Fruit fly (Drosophila melanogaster) whole organism, embryonic: ENCODE measurements around the gene CG15740.

Experiments used
- Abd-B ChIP-seq: fragments of 200-800 bp; sonication (Bioruptor generic); optimal IDR thresholded peaks from 2 replicates; lab custom pipeline; 2018; ENCODE audit warnings: missing biosample characterization, mild to moderate bottlenecking, missing genetic modification characterization, moderate library complexity
- Atf-2 ChIP-seq: fragments of 200-800 bp; sonication (Bioruptor generic); optimal IDR thresholded peaks from 2 replicates; lab custom pipeline; 2016; ENCODE audit warnings: missing biosample characterization, missing genetic modification characterization
- Awh ChIP-seq: fragments of 200-800 bp; sonication (Bioruptor generic); IDR thresholded peaks from 2 replicates; pipeline ENCODE4, ENCODE4 v1.3.6; 2022; ENCODE audit warnings: missing biosample characterization, missing genetic modification characterization
- BEAF-32 ChIP-seq: fragments of 200-800 bp; sonication (Bioruptor generic); optimal IDR thresholded peaks from 3 replicates; lab custom pipeline; 2017; ENCODE audit warnings: missing biosample characterization, missing genetic modification characterization, mild to moderate bottlenecking, moderate library complexity, missing genetic modification reagents
- CG10431 ChIP-seq: fragments of 200-800 bp; sonication (Bioruptor generic); optimal IDR thresholded peaks from 3 replicates; lab custom pipeline; 2018; ENCODE audit warnings: missing biosample characterization, mild to moderate bottlenecking, missing genetic modification characterization
- CG11398 ChIP-seq: fragments of 200-800 bp; sonication (Bioruptor generic); optimal IDR thresholded peaks from 2 replicates; lab custom pipeline; 2016; ENCODE audit warnings: missing biosample characterization, missing genetic modification characterization
- CG13287 ChIP-seq: fragments of 200-800 bp; sonication (Bioruptor generic); IDR thresholded peaks from 2 replicates; pipeline ENCODE4 v1.3.6; 2022; ENCODE audit warnings: missing biosample characterization, missing genetic modification characterization; ENCODE audit not compliant: partially characterized antibody
- CG14014 ChIP-seq: fragments of 200-800 bp; sonication (Bioruptor generic); IDR thresholded peaks from 2 replicates; pipeline ENCODE4 v1.3.6; 2022; ENCODE audit warnings: missing biosample characterization, missing genetic modification characterization
- CG14710 ChIP-seq: fragments of 200-800 bp; sonication (Bioruptor generic); optimal IDR thresholded peaks from 3 replicates; lab custom pipeline; 2019; ENCODE audit warnings: missing biosample characterization, mild to moderate bottlenecking, missing genetic modification characterization, moderate library complexity
- CG14860 ChIP-seq: fragments of 200-800 bp; sonication (Bioruptor generic); IDR thresholded peaks from 3 replicates; pipeline ENCODE4 v1.3.6; 2022; ENCODE audit warnings: missing biosample characterization, missing genetic modification characterization; ENCODE audit not compliant: partially characterized antibody
- CG1603 ChIP-seq: fragments of 200-800 bp; sonication (Bioruptor generic); optimal IDR thresholded peaks from 2 replicates; lab custom pipeline; 2019; ENCODE audit warnings: missing biosample characterization, mild to moderate bottlenecking, missing genetic modification characterization, moderate library complexity
- CG2120 ChIP-seq: fragments of 200-800 bp; sonication (Bioruptor generic); optimal IDR thresholded peaks from 3 replicates; lab custom pipeline; 2016; ENCODE audit warnings: missing biosample characterization, missing genetic modification characterization
- CG2875 ChIP-seq: fragments of 200-800 bp; sonication (Bioruptor generic); optimal IDR thresholded peaks from 2 replicates; lab custom pipeline; 2017; ENCODE audit warnings: missing biosample characterization, mild to moderate bottlenecking, missing genetic modification characterization, missing genetic modification reagents
- CG33213 ChIP-seq: fragments of 200-800 bp; sonication (Bioruptor generic); optimal IDR thresholded peaks from 3 replicates; lab custom pipeline; 2016; ENCODE audit warnings: missing biosample characterization, missing genetic modification characterization
- CG34376 ChIP-seq: fragments of 200-800 bp; sonication (Bioruptor generic); optimal IDR thresholded peaks from 2 replicates; lab custom pipeline; 2018; ENCODE audit warnings: missing biosample characterization, mild to moderate bottlenecking, missing genetic modification characterization
- CG6175 ChIP-seq: fragments of 200-800 bp; sonication (Bioruptor generic); IDR thresholded peaks from 3 replicates; pipeline ENCODE4 v1.3.6; 2022; ENCODE audit warnings: missing biosample characterization, missing genetic modification characterization
- CG7556 ChIP-seq: fragments of 200-800 bp; sonication (Bioruptor generic); optimal IDR thresholded peaks from 2 replicates; lab custom pipeline; 2017; ENCODE audit warnings: missing biosample characterization, mild to moderate bottlenecking, missing genetic modification characterization
- CG7987 ChIP-seq: fragments of 200-800 bp; sonication (Bioruptor generic); optimal IDR thresholded peaks from 2 replicates; lab custom pipeline; 2018; ENCODE audit warnings: missing biosample characterization, mild to moderate bottlenecking, missing genetic modification characterization, moderate library complexity
- CG9932 ChIP-seq: fragments of 200-800 bp; sonication (Bioruptor generic); IDR thresholded peaks from 2 replicates; pipeline ENCODE4 v1.3.6; 2022; ENCODE audit warnings: missing biosample characterization, missing genetic modification characterization
- CTCF ChIP-seq: fragments of 200-800 bp; sonication (Bioruptor generic); optimal IDR thresholded peaks from 2 replicates; lab custom pipeline; 2017; ENCODE audit warnings: missing biosample characterization, mild to moderate bottlenecking, missing genetic modification characterization, moderate library complexity
- Camta ChIP-seq: fragments of 200-800 bp; sonication (Bioruptor generic); optimal IDR thresholded peaks from 2 replicates; lab custom pipeline; 2016; ENCODE audit warnings: missing biosample characterization, missing genetic modification characterization
- Fer1 ChIP-seq: fragments of 200-800 bp; sonication (Bioruptor generic); optimal IDR thresholded peaks from 2 replicates; lab custom pipeline; 2017; ENCODE audit warnings: missing biosample characterization, mild to moderate bottlenecking, missing genetic modification characterization
- Fer3 ChIP-seq: fragments of 200-800 bp; sonication (Bioruptor generic); optimal IDR thresholded peaks from 2 replicates; lab custom pipeline; 2018; ENCODE audit warnings: missing biosample characterization, mild to moderate bottlenecking, missing genetic modification characterization, moderate library complexity
- HLHmδ ChIP-seq: fragments of 200-800 bp; sonication (Bioruptor generic); optimal IDR thresholded peaks from 2 replicates; lab custom pipeline; 2018; ENCODE audit warnings: missing biosample characterization, mild to moderate bottlenecking, missing genetic modification characterization, moderate library complexity
- Myb ChIP-seq: fragments of 200-800 bp; sonication (Bioruptor generic); optimal IDR thresholded peaks from 2 replicates; lab custom pipeline; 2016; ENCODE audit warnings: missing biosample characterization, missing genetic modification characterization
- NfI ChIP-seq: fragments of 200-800 bp; sonication (Bioruptor generic); optimal IDR thresholded peaks from 3 replicates; lab custom pipeline; 2018; ENCODE audit warnings: missing biosample characterization, mild to moderate bottlenecking, missing genetic modification characterization, moderate library complexity
- Ptx1 ChIP-seq: fragments of 200-800 bp; sonication (Bioruptor generic); IDR thresholded peaks from 2 replicates; pipeline ENCODE4 v1.3.6; 2022; ENCODE audit warnings: missing biosample characterization, missing genetic modification characterization
- Side ChIP-seq: fragments of 200-800 bp; sonication (Bioruptor generic); optimal IDR thresholded peaks from 2 replicates; lab custom pipeline; 2016; ENCODE audit warnings: missing biosample characterization, missing genetic modification characterization
- Sox100B ChIP-seq: fragments of 200-800 bp; sonication (Bioruptor generic); optimal IDR thresholded peaks from 3 replicates; lab custom pipeline; 2018; ENCODE audit warnings: missing biosample characterization, mild to moderate bottlenecking, missing genetic modification characterization
- Sry-β ChIP-seq: fragments of 200-800 bp; sonication (Bioruptor generic); optimal IDR thresholded peaks from 2 replicates; lab custom pipeline; 2018; ENCODE audit warnings: missing biosample characterization, mild to moderate bottlenecking, missing genetic modification characterization, moderate library complexity
- Vsx1 ChIP-seq: fragments of 200-800 bp; sonication (Bioruptor generic); optimal IDR thresholded peaks from 2 replicates; lab custom pipeline; 2017; ENCODE audit warnings: missing biosample characterization, mild to moderate bottlenecking, missing genetic modification characterization, missing genetic modification reagents
- Xbp1 ChIP-seq: fragments of 200-800 bp; sonication (Bioruptor generic); optimal IDR thresholded peaks from 3 replicates; lab custom pipeline; 2016; ENCODE audit warnings: missing biosample characterization, mild to moderate bottlenecking, missing genetic modification characterization
- YL-1 ChIP-seq: fragments of 200-800 bp; sonication (Bioruptor generic); optimal IDR thresholded peaks from 3 replicates; lab custom pipeline; 2017; ENCODE audit warnings: missing biosample characterization, mild to moderate bottlenecking, missing genetic modification characterization
- bbx ChIP-seq: fragments of 200-800 bp; sonication (Bioruptor generic); IDR thresholded peaks from 2 replicates; pipeline ENCODE4 v1.3.6; 2022; ENCODE audit warnings: missing biosample characterization, missing genetic modification characterization; ENCODE audit not compliant: partially characterized antibody
- ci ChIP-seq: fragments of 200-800 bp; sonication (Bioruptor generic); IDR thresholded peaks from 3 replicates; pipeline ENCODE4 v1.3.6; 2022; ENCODE audit warnings: missing biosample characterization, missing genetic modification characterization
- grau ChIP-seq: fragments of 200-800 bp; optimal IDR thresholded peaks from 3 replicates; lab custom pipeline; 2019; ENCODE audit warnings: missing biosample characterization, mild to moderate bottlenecking, missing genetic modification characterization, moderate library complexity
- gt ChIP-seq: fragments of 200-800 bp; sonication (Bioruptor generic); IDR thresholded peaks from 2 replicates; pipeline ENCODE4 v1.3.6; 2022; ENCODE audit warnings: missing biosample characterization, missing genetic modification characterization
- hb ChIP-seq: fragments of 200-800 bp; sonication (Bioruptor generic); IDR thresholded peaks from 3 replicates; pipeline ENCODE4 v1.3.6; 2022; ENCODE audit warnings: missing biosample characterization, missing genetic modification characterization; ENCODE audit not compliant: partially characterized antibody
- lmd ChIP-seq: fragments of 200-800 bp; sonication (Bioruptor generic); IDR thresholded peaks from 2 replicates; pipeline ENCODE4 v1.3.6; 2022; ENCODE audit warnings: missing biosample characterization, missing genetic modification characterization
- lov ChIP-seq, 2 experiments: fragments of 200-800 bp in 1 of 2; fragments of >200 bp in 1 of 2; sonication (Bioruptor generic) in 1 of 2; IDR thresholded peaks in 1 of 2; optimal IDR thresholded peaks in 1 of 2; 2 replicates in 1 of 2; 3 replicates in 1 of 2; pipeline versions ENCODE4 v1.3.6 to Lab custom; 2017 to 2022; ENCODE audit warnings: missing biosample characterization in 1 of 2, missing genetic modification characterization in 1 of 2
- nerfin-2 ChIP-seq: fragments of 200-800 bp; sonication (Bioruptor generic); IDR thresholded peaks from 2 replicates; pipeline ENCODE4 v1.3.6; 2022; ENCODE audit warnings: missing biosample characterization, missing genetic modification characterization; ENCODE audit not compliant: partially characterized antibody
- nmo ChIP-seq: fragments of 200-800 bp; sonication (Bioruptor generic); optimal IDR thresholded peaks from 2 replicates; lab custom pipeline; 2018; ENCODE audit warnings: missing biosample characterization, mild to moderate bottlenecking, missing genetic modification characterization, moderate library complexity
- onecut ChIP-seq: fragments of 200-800 bp; sonication (Bioruptor generic); IDR thresholded peaks from 2 replicates; pipeline ENCODE4 v1.3.6; 2022; ENCODE audit warnings: missing biosample characterization, missing genetic modification characterization
- salm ChIP-seq: fragments of 200-800 bp; sonication (Bioruptor generic); optimal IDR thresholded peaks from 2 replicates; lab custom pipeline; 2018; ENCODE audit warnings: missing biosample characterization, mild to moderate bottlenecking, missing genetic modification characterization
- vnd ChIP-seq: fragments of 200-800 bp; sonication (Bioruptor generic); IDR thresholded peaks from 3 replicates; pipeline ENCODE4 v1.3.6; 2022; ENCODE audit warnings: missing biosample characterization, missing genetic modification characterization; ENCODE audit not compliant: partially characterized antibody
- zf30C ChIP-seq: fragments of 200-800 bp; sonication (Bioruptor generic); optimal IDR thresholded peaks from 3 replicates; lab custom pipeline; 2018; ENCODE audit warnings: missing biosample characterization, mild to moderate bottlenecking, missing genetic modification characterization
- zfh1 ChIP-seq: fragments of 200-800 bp; sonication (Bioruptor generic); IDR thresholded peaks from 3 replicates; pipeline ENCODE4 v1.3.6; 2022; ENCODE audit warnings: missing biosample characterization, missing genetic modification characterization

The CG15740 gene

DNA sequence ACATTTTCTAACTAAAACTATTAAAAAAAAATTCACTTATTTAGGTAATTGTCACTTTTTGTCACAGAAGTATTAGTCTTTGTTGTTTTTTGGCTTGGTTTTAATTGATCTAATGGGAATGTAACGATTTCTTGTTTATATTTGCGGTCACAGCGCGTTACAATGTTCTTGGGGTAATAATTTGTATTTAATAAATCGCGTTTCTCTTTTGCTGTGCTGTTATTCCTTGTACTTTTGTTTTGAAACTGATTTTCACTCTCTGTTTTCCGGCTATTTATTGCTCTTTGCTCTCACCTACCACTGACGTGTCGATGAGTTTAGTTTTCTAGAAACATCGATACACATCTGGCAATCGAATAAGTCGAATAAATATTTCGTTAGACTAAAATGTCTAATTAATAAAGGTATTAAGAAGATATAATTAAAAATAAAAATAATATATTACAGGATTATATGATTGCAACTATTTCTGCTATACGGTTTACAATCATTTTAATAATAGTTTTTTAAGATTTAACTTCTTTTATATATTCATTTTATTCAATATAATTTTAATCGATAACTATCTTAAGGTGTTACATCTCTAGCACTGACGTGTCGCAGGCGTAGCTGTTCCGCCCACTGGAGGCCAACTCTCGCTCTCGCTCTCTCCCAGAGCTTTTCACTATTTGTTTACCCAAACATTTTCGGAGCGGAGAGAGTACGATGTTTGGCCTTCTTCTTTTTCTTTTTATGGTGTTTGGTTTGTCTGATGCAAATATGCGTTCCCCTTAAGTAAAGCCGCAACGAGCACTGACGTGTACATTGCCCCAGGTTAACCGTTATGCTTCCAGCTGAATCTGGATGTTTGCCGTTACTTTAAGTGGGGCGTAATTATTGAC is 38.8 kb downstream of the CG15740 start, which contains the start of gene Hsc70-3 (continued):
- TF ChIP-seq CG9932 (GFP tag; lab: Robert Waterston, UW) = no peak
- peak; percentile 39; the same call in 1 of the 2 replicates for TF ChIP-seq CG14014 (GFP tag; lab: Robert Waterston, UW)
- peak; percentile 12 for TF ChIP-seq Vsx1 (GFP tag; lab: Kevin White, UChicago)
- TF ChIP-seq CG7556 (GFP tag; lab: Kevin White, UChicago) = peak; percentile 30
- peak; percentile 53 for TF ChIP-seq nmo (GFP tag; lab: Kevin White, UChicago)
- peak; percentile 37 for TF ChIP-seq YL-1 (GFP tag; lab: Kevin White, UChicago)
- TF ChIP-seq CG10431 = peak; percentile 61
- TF ChIP-seq Atf-2 (GFP tag; lab: Kevin White, UChicago) = no peak
- TF ChIP-seq Sry-β = no peak
- TF ChIP-seq nerfin-2 (GFP tag; lab: Robert Waterston, UW) = peak; percentile 62
- no peak for TF ChIP-seq NfI (GFP tag; lab: Kevin White, UChicago)
- peak; percentile 13 for TF ChIP-seq salm (tag; lab: Kevin White, UChicago)
- no peak for TF ChIP-seq zf30C (GFP tag; lab: Kevin White, UChicago)
- TF ChIP-seq CG1603 (tag; lab: Kevin White, UChicago) = peak; percentile 62
- TF ChIP-seq CG33213 (GFP tag; lab: Kevin White, UChicago) = peak; percentile 11
- TF ChIP-seq Sox100B (GFP tag; lab: Kevin White, UChicago) = peak; percentile 16
- TF ChIP-seq lmd (GFP tag; lab: Robert Waterston, UW) = no peak
- TF ChIP-seq vnd (GFP tag; lab: Robert Waterston, UW) = peak; percentile 53; the same call in 2 of the 3 replicates
- no peak for TF ChIP-seq gt (GFP tag; lab: Robert Waterston, UW)
- TF ChIP-seq hb (GFP tag; lab: Robert Waterston, UW) = peak; percentile 63; the same call in 1 of the 3 replicates
- TF ChIP-seq lov (optimal IDR thresholded peaks at IDR 0.05; lab: Kevin White, UChicago) = no peak
- TF ChIP-seq lov (GFP tag; IDR thresholded peaks at IDR 0.05; lab: Robert Waterston, UW) = peak; percentile 47; the same call in 1 of the 3 replicates
- no peak for TF ChIP-seq Abd-B (GFP tag; lab: Kevin White, UChicago)
- TF ChIP-seq CG14860 (GFP tag; lab: Robert Waterston, UW) = peak; percentile 43; the same call in 1 of the 3 replicates
- peak; percentile 79 for TF ChIP-seq Awh (GFP tag; lab: Robert Waterston, UW)
- peak; percentile 37; the same call in 1 of the 3 replicates for TF ChIP-seq zfh1 (GFP tag; lab: Robert Waterston, UW)
- TF ChIP-seq Side = peak; percentile 40
- no peak for TF ChIP-seq CG11398
- TF ChIP-seq Camta (GFP tag; lab: Kevin White, UChicago) = peak; percentile 45
- TF ChIP-seq Fer1 (GFP tag; lab: Kevin White, UChicago) = peak; percentile 0
- peak; percentile 81 for TF ChIP-seq CG2875

DNA sequence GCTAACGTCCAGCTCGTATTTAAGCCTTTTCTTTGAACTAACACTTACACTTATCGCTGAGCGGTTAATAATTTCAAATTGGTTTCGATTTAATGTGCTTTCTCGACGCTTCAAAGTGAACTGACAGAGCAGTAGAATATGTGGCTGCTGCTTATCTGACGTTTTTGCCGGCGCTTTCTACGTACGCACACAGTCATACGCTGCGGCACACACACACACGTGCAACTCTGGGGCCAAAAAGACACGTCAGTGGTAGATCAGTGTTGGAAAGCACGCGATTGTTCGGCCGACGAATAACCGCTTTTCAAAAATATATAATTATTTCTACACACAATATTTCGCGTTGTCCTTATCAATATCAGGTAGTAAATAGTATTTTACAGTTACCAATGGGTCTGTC is 39.7 kb downstream of the CG15740 start:
- TF ChIP-seq CG34376 (GFP tag; lab: Kevin White, UChicago) = peak; percentile 36
- 0 out of 2 replicates have a peak, but pooled peaks have one; percentile 36 for TF ChIP-seq bbx (GFP tag; lab: Robert Waterston, UW)
- TF ChIP-seq Xbp1 = peak; percentile 100
- TF ChIP-seq CTCF (GFP tag; lab: Kevin White, UChicago) = no peak
- TF ChIP-seq CG13287 (GFP tag; lab: Robert Waterston, UW) = 0 out of 2 replicates have a peak, but pooled peaks have one; percentile 10
- no peak for TF ChIP-seq onecut (GFP tag; lab: Robert Waterston, UW)
- peak; percentile 15 for TF ChIP-seq CG14710 (tag; lab: Kevin White, UChicago)
- peak; percentile 33 for TF ChIP-seq HLHmδ (GFP tag; lab: Kevin White, UChicago)
- TF ChIP-seq Ptx1 (GFP tag; lab: Robert Waterston, UW) = 0 out of 2 replicates have a peak, but pooled peaks have one; percentile 14
- peak; percentile 6 for TF ChIP-seq grau (tag; lab: Kevin White, UChicago)
- no peak for TF ChIP-seq CG33213 (GFP tag; lab: Kevin White, UChicago)
- TF ChIP-seq CG2120 (GFP tag; lab: Kevin White, UChicago) = peak; percentile 43
- TF ChIP-seq Myb (GFP tag; lab: Kevin White, UChicago) = peak; percentile 89
- TF ChIP-seq CG9932 (GFP tag; lab: Robert Waterston, UW) = peak; percentile 45; the same call in 1 of the 2 replicates
- TF ChIP-seq ci (GFP tag; lab: Robert Waterston, UW) = peak; percentile 67; the same call in 2 of the 3 replicates
- TF ChIP-seq CG6175 (GFP tag; lab: Robert Waterston, UW) = peak; percentile 42; the same call in 1 of the 3 replicates
- peak; percentile 24 for TF ChIP-seq CG7987
- TF ChIP-seq BEAF-32 (GFP tag; lab: Kevin White, UChicago) = peak; percentile 30
- peak; percentile 12 for TF ChIP-seq Fer3 (tag; lab: Kevin White, UChicago)
